Fruit fly (Drosophila melanogaster) whole organism: ENCODE results near the gene CG7607.

Experiments
- CG8478 ChIP-seq: fragments of >200 bp; optimal IDR thresholded peaks from 2 replicates; lab custom pipeline; 2018; ENCODE audit warnings: inconsistent platforms
- Dll ChIP-seq: fragments of >200 bp; optimal IDR thresholded peaks from 2 replicates; lab custom pipeline; 2017
- EcR ChIP-seq, 2 experiments: fragments of >200 bp; optimal IDR thresholded peaks; 2 replicates each; lab custom pipeline; 2017; ENCODE audit warnings: missing biosample characterization in 2 of 2, missing genetic modification characterization in 2 of 2, missing genetic modification reagents in 2 of 2
- pan ChIP-seq: fragments of >200 bp; optimal IDR thresholded peaks from 2 replicates; lab custom pipeline; 2017
- psq ChIP-seq: fragments of >200 bp; optimal IDR thresholded peaks from 2 replicates; lab custom pipeline; 2017
- usp ChIP-seq: fragments of >200 bp; optimal IDR thresholded peaks from 2 replicates; lab custom pipeline; 2017; ENCODE audit warnings: missing biosample characterization, missing genetic modification characterization, mixed read lengths

- TF ChIP-seq CG8478 (lab: Kevin White, UChicago) (no peak), Dll (lab: Kevin White, UChicago) (no peak), usp (GFP tag; lab: Kevin White, UChicago) (no peak), psq (no peak), EcR (GFP tag; optimal IDR thresholded peaks at IDR 0.05; lab: Kevin White, UChicago) (no peak), pan (lab: Kevin White, UChicago) (no peak)
Observed at dm6 chr3L:11243292-11243670, 43.9 kb downstream of the CG7607 start.
